Worm (Caenorhabditis elegans): ENCODE measurements around the gene math-48.

Gene math-48

ce11 chrII:1928578-1928977 lies 17.7 kb downstream of the math-48 start:
- TF ChIP-seq sdc-2 (tag; optimal IDR thresholded peaks at IDR 0.05) (no peak), dve-1 (tag; optimal IDR thresholded peaks at IDR 0.05) (no peak), dmd-4 (tag; optimal IDR thresholded peaks at IDR 0.05; ENCODE audit: borderline replicate concordance) (no peak)

ce11 chrII:1926162-1926561 lies 20.2 kb downstream of the math-48 start, which contains the start of gene F52C6.2:
Gene F52C6.2, plus strand, starts transcription at chrII:1926462.
- TF ChIP-seq K02D7.2 (tag; optimal IDR thresholded peaks at IDR 0.05), result no peak
- TF ChIP-seq che-1 (tag; optimal IDR thresholded peaks at IDR 0.05), result no peak
- no peak for TF ChIP-seq hlh-30 (tag; optimal IDR thresholded peaks at IDR 0.05; ENCODE audit: insufficient read depth)
- no peak for TF ChIP-seq nhr-11 (tag; optimal IDR thresholded peaks at IDR 0.05)
- no peak for TF ChIP-seq ceh-9 (tag; optimal IDR thresholded peaks at IDR 0.05)

ce11 chrII:1924459-1924858 lies 21.9 kb downstream of the math-48 start, which contains the start of gene F52C6.3:
Gene F52C6.3, plus strand, starts transcription at chrII:1924759.
- TF ChIP-seq unc-3 (GFP tag; conservative IDR thresholded peaks at IDR 0.05) (no peak), unc-3 (tag; optimal IDR thresholded peaks at IDR 0.05) (no peak), K02D7.2 (tag; optimal IDR thresholded peaks at IDR 0.05) (no peak), ceh-34 (tag; optimal IDR thresholded peaks at IDR 0.05) (no peak), nhr-232 (tag; optimal IDR thresholded peaks at IDR 0.05) (no peak), pha-2 (tag; optimal IDR thresholded peaks at IDR 0.05) (no peak), nfya-1 (tag; optimal IDR thresholded peaks at IDR 0.05) (no peak)

ce11 chrII:1922665-1923187 lies 23.6 kb downstream of the math-48 start, which contains the start of the genes bath-2 and F52C6.4:
Gene bath-2, minus strand, starts transcription at chrII:1922765.
Gene F52C6.4, plus strand, starts transcription at chrII:1923137.
- no peak for TF ChIP-seq eyg-1 (tag; optimal IDR thresholded peaks at IDR 0.05)
- TF ChIP-seq T23F11.4 (GFP tag; optimal IDR thresholded peaks at IDR 0.05), result no peak
- TF ChIP-seq pag-3 (tag; optimal IDR thresholded peaks at IDR 0.05; ENCODE audit: borderline replicate concordance), result no peak
- TF ChIP-seq elt-4 (tag; optimal IDR thresholded peaks at IDR 0.05), result no peak
- TF ChIP-seq ceh-22 (tag; optimal IDR thresholded peaks at IDR 0.05), result no peak
- TF ChIP-seq ceh-34 (tag; optimal IDR thresholded peaks at IDR 0.05), result no peak
- no peak for TF ChIP-seq odd-2 (tag; optimal IDR thresholded peaks at IDR 0.05)
- TF ChIP-seq Y22D7AL.16 (tag; optimal IDR thresholded peaks at IDR 0.05), result no peak
- no peak for TF ChIP-seq ceh-48 (tag; optimal IDR thresholded peaks at IDR 0.05)
- no peak for TF ChIP-seq pqm-1 (tag; optimal IDR thresholded peaks at IDR 0.05)

ce11 chrII:1921018-1921417 lies 25.3 kb downstream of the math-48 start, which contains the start of gene bath-7:
Gene bath-7, minus strand, starts transcription at chrII:1921118.
- TF ChIP-seq nhr-232 (tag; optimal IDR thresholded peaks at IDR 0.05) (no peak), sdc-2 (tag; optimal IDR thresholded peaks at IDR 0.05) (no peak), ceh-18 (tag; optimal IDR thresholded peaks at IDR 0.05) (no peak), syd-9 (tag; optimal IDR thresholded peaks at IDR 0.05) (no peak), lin-11 (tag; optimal IDR thresholded peaks at IDR 0.05) (no peak), zip-5 (tag; optimal IDR thresholded peaks at IDR 0.05) (no peak), ceh-22 (tag; optimal IDR thresholded peaks at IDR 0.05) (no peak), rnt-1 (tag; optimal IDR thresholded peaks at IDR 0.05) (no peak), pha-2 (tag; optimal IDR thresholded peaks at IDR 0.05) (no peak), lim-6 (tag; optimal IDR thresholded peaks at IDR 0.05) (no peak), ceh-30 (tag; optimal IDR thresholded peaks at IDR 0.05) (no peak), gmeb-2 (tag; optimal IDR thresholded peaks at IDR 0.05) (no peak), pag-3 (tag; optimal IDR thresholded peaks at IDR 0.05; ENCODE audit: borderline replicate concordance) (no peak), dmd-4 (tag; optimal IDR thresholded peaks at IDR 0.05; ENCODE audit: borderline replicate concordance) (no peak), elt-2 (tag; optimal IDR thresholded peaks at IDR 0.05) (no peak), C08G9.2 (tag; optimal IDR thresholded peaks at IDR 0.05) (no peak), ceh-19 (GFP tag; optimal IDR thresholded peaks at IDR 0.05) (no peak), hlh-15 (tag; optimal IDR thresholded peaks at IDR 0.05) (no peak)
